Worm (Caenorhabditis elegans): Measurements from ENCODE around the gene adk-1.
"Not testable (repeated sequence)": the region's sequence is repeated elsewhere in the genome, so short reads cannot be mapped to it uniquely, and the experiment has no call there.

Gene adk-1

DNA sequence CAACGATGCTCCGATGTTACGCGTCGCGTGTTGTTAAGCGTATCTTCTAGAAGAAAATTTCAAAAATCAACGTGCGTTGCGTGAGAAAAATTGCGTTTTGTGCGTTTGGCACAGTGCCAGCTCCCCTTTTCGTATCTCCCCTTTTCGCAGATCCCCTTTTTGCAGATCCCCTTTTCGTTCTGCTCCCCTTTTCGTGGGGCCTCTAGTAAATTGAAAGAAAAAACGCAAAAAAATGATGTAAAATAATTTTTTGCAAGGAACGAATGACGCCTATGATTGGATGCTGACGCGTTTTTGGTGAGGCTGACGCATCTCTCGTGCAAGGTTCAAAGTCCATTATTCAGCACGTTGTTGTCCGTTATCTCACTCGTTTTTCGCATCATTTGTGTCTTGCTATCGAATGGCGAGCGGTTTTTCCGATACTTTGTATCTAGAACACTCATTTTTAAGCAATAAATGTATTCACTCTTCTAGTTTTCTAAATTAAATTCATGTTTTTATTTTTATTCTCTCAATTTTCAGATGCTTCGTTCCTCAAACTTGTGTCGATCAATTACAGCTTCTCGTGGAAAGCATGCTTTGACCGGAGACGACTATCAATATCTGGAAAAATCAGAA lies 31.4 kb downstream of the adk-1 start, which contains the start of gene cpt-2 (continued):
- not testable (repeated sequence) for TF ChIP-seq cebp-1 (GFP tag; IDR thresholded peaks at IDR 0.05)
- peak; percentile 83 for TF ChIP-seq cebp-1 (tag; optimal IDR thresholded peaks at IDR 0.05)
- TF ChIP-seq ztf-28 (GFP tag; IDR thresholded peaks at IDR 0.05) = peak; percentile 90
- peak; percentile 77 for TF ChIP-seq F33H1.4 (GFP tag; IDR thresholded peaks at IDR 0.05)
- TF ChIP-seq atf-7 (tag; optimal IDR thresholded peaks at IDR 0.05) = peak; percentile 73
- peak; percentile 65 for TF ChIP-seq C06A6.2 (GFP tag; conservative IDR thresholded peaks at IDR 0.05)
- peak; percentile 84 for TF ChIP-seq nhr-80 (tag; optimal IDR thresholded peaks at IDR 0.05)
- peak; percentile 59 for TF ChIP-seq madf-10 (tag; optimal IDR thresholded peaks at IDR 0.05)
- peak; percentile 44 for TF ChIP-seq dpl-1 (GFP tag; optimal IDR thresholded peaks at IDR 0.05)
- TF ChIP-seq K11D2.4 (GFP tag; IDR thresholded peaks at IDR 0.05) = peak; percentile 95
- peak; percentile 43; the same call in 1 of the 2 replicates for TF ChIP-seq Y67H2A.10 (GFP tag; conservative IDR thresholded peaks at IDR 0.05)
- peak; percentile 84; the same call in 1 of the 2 replicates for TF ChIP-seq hmg-20 (GFP tag; IDR thresholded peaks at IDR 0.05)
- TF ChIP-seq hsf-1 (GFP tag; IDR thresholded peaks at IDR 0.05) = peak; percentile 87
- peak; percentile 88 for TF ChIP-seq C17E4.6 (GFP tag; IDR thresholded peaks at IDR 0.05)
- peak; percentile 35 for TF ChIP-seq F22D6.2 (tag; optimal IDR thresholded peaks at IDR 0.05)
- TF ChIP-seq somi-1 (GFP tag; optimal IDR thresholded peaks at IDR 0.05) = peak; percentile 34
- TF ChIP-seq ZK185.1 (tag; optimal IDR thresholded peaks at IDR 0.05; ENCODE audit: poor library complexity, severe bottlenecking) = peak; percentile 92
- TF ChIP-seq attf-6 (GFP tag; IDR thresholded peaks at IDR 0.05) = peak; percentile 53; the same call in 1 of the 2 replicates
- TF ChIP-seq madf-3 (GFP tag; IDR thresholded peaks at IDR 0.05) = peak; percentile 90
- TF ChIP-seq egrh-3 (GFP tag; IDR thresholded peaks at IDR 0.05) = peak; percentile 81
- peak; percentile 61 for TF ChIP-seq B0019.2 (GFP tag; conservative IDR thresholded peaks at IDR 0.05)
- peak; percentile 76 for TF ChIP-seq attf-3 (GFP tag; conservative IDR thresholded peaks at IDR 0.05)
- peak; percentile 95 for TF ChIP-seq Y53G8AR.9 (GFP tag; conservative IDR thresholded peaks at IDR 0.05)
- peak; percentile 90 for TF ChIP-seq pbrm-1 (GFP tag; IDR thresholded peaks at IDR 0.05)
- peak; percentile 54 for TF ChIP-seq B0035.1 (tag; optimal IDR thresholded peaks at IDR 0.05)
- peak; percentile 71 for TF ChIP-seq tlf-1 (GFP tag; optimal IDR thresholded peaks at IDR 0.05)
- TF ChIP-seq repo-1 (tag; optimal IDR thresholded peaks at IDR 0.05) = peak; percentile 20
- TF ChIP-seq K12H6.12 (tag; optimal IDR thresholded peaks at IDR 0.05) = peak; percentile 51
- TF ChIP-seq bed-2 (GFP tag; IDR thresholded peaks at IDR 0.05) = peak; percentile 86
- peak; percentile 7 for TF ChIP-seq T07F8.4 (tag; optimal IDR thresholded peaks at IDR 0.05)
- TF ChIP-seq sea-2 (GFP tag; IDR thresholded peaks at IDR 0.05) = 0 out of 2 replicates have a peak, but pooled peaks have one; percentile 20
- TF ChIP-seq mcd-1 (GFP tag; IDR thresholded peaks at IDR 0.05) = peak; percentile 92
- peak; percentile 16 for TF ChIP-seq ztf-22 (GFP tag; optimal IDR thresholded peaks at IDR 0.05)
- peak; percentile 48 for TF ChIP-seq F23B12.7 (tag; optimal IDR thresholded peaks at IDR 0.05; ENCODE audit: insufficient read depth)
- peak; percentile 82 for TF ChIP-seq madf-6 (GFP tag; IDR thresholded peaks at IDR 0.05)
- peak; percentile 95 for TF ChIP-seq D2030.7 (GFP tag; IDR thresholded peaks at IDR 0.05)
- TF ChIP-seq attf-5 (GFP tag; optimal IDR thresholded peaks at IDR 0.05) = peak; percentile 75
- TF ChIP-seq lin-35 (GFP tag; optimal IDR thresholded peaks at IDR 0.05) = peak in 1 of 3 experiments; percentile 84
- TF ChIP-seq aptf-2 (GFP tag; conservative IDR thresholded peaks at IDR 0.05) = 0 out of 2 replicates have a peak, but pooled peaks have one; percentile 38
- peak; percentile 80 for TF ChIP-seq ceh-91 (GFP tag; IDR thresholded peaks at IDR 0.05)
- peak; percentile 90 for TF ChIP-seq let-526 (GFP tag; IDR thresholded peaks at IDR 0.05)
- TF ChIP-seq lir-1 (GFP tag; conservative IDR thresholded peaks at IDR 0.05) = peak; percentile 85
- TF ChIP-seq lin-54 (GFP tag; optimal IDR thresholded peaks at IDR 0.05) = peak; percentile 86
- peak; percentile 9 for TF ChIP-seq lsy-27 (tag; optimal IDR thresholded peaks at IDR 0.05; ENCODE audit: borderline replicate concordance, insufficient read depth)

Measured in whole organism, young adult.